Fruit fly (Drosophila melanogaster) whole organism, embryonic: ENCODE results near the gene Slimp.

Source experiments
- ATbp ChIP-seq: fragments of 200-800 bp; sonication (Bioruptor generic); optimal IDR thresholded peaks from 2 replicates; lab custom pipeline; 2017; ENCODE audit warnings: missing biosample characterization, mild to moderate bottlenecking, missing genetic modification characterization, missing genetic modification reagents
- Asciz ChIP-seq: fragments of 200-800 bp; sonication (Bioruptor generic); optimal IDR thresholded peaks from 2 replicates; lab custom pipeline; 2017; ENCODE audit warnings: missing biosample characterization, mild to moderate bottlenecking, missing genetic modification characterization, missing genetic modification reagents
- Bteb2 ChIP-seq: fragments of 200-800 bp; sonication (Bioruptor generic); optimal IDR thresholded peaks from 2 replicates; lab custom pipeline; 2016; ENCODE audit warnings: missing biosample characterization, missing genetic modification characterization
- CG10543 ChIP-seq: fragments of 200-800 bp; sonication (Bioruptor generic); optimal IDR thresholded peaks from 3 replicates; lab custom pipeline; 2017; ENCODE audit warnings: missing biosample characterization, mild to moderate bottlenecking, missing genetic modification characterization, moderate library complexity
- CG11456 ChIP-seq: fragments of 200-800 bp; sonication (Bioruptor generic); IDR thresholded peaks from 3 replicates; pipeline ENCODE4 v1.3.6; 2022; ENCODE audit warnings: missing biosample characterization, missing genetic modification characterization
- CG12391 ChIP-seq: fragments of 200-800 bp; sonication (Bioruptor generic); optimal IDR thresholded peaks from 3 replicates; lab custom pipeline; 2018; ENCODE audit warnings: missing biosample characterization, mild to moderate bottlenecking, missing genetic modification characterization, moderate library complexity
- CG13624 ChIP-seq: fragments of 200-800 bp; sonication (Bioruptor generic); optimal IDR thresholded peaks from 2 replicates; lab custom pipeline; 2016; ENCODE audit warnings: missing biosample characterization, missing genetic modification characterization
- CG14965 ChIP-seq: fragments of 200-800 bp; sonication (Bioruptor generic); optimal IDR thresholded peaks from 2 replicates; lab custom pipeline; 2016; ENCODE audit warnings: missing biosample characterization, missing genetic modification characterization, borderline replicate concordance
- CG15479 ChIP-seq: fragments of 200-800 bp; sonication (Bioruptor generic); optimal IDR thresholded peaks from 3 replicates; lab custom pipeline; 2019; ENCODE audit warnings: missing biosample characterization, mild to moderate bottlenecking, missing genetic modification characterization, moderate library complexity
- CG1603 ChIP-seq: fragments of 200-800 bp; sonication (Bioruptor generic); optimal IDR thresholded peaks from 2 replicates; lab custom pipeline; 2019; ENCODE audit warnings: missing biosample characterization, mild to moderate bottlenecking, missing genetic modification characterization, moderate library complexity
- CG16863 ChIP-seq: fragments of 200-800 bp; sonication (Bioruptor generic); optimal IDR thresholded peaks from 3 replicates; lab custom pipeline; 2016; ENCODE audit warnings: missing biosample characterization, missing genetic modification characterization
- CG17361 ChIP-seq: fragments of 200-800 bp; sonication (Bioruptor generic); IDR thresholded peaks from 3 replicates; pipeline ENCODE4 v1.3.6; 2022; ENCODE audit warnings: missing biosample characterization, missing genetic modification characterization
- CG2199 ChIP-seq: fragments of 200-800 bp; sonication (Bioruptor generic); IDR thresholded peaks from 3 replicates; pipeline ENCODE4 v1.3.6; 2022; ENCODE audit warnings: missing biosample characterization, missing genetic modification characterization
- CG2202 ChIP-seq: fragments of 200-800 bp; sonication (Bioruptor generic); optimal IDR thresholded peaks from 2 replicates; lab custom pipeline; 2018; ENCODE audit warnings: missing biosample characterization, mild to moderate bottlenecking, missing genetic modification characterization
- CG30403 ChIP-seq: fragments of 200-800 bp; sonication (Bioruptor generic); optimal IDR thresholded peaks from 3 replicates; lab custom pipeline; 2016; ENCODE audit warnings: missing biosample characterization, missing genetic modification characterization
- CG3163 ChIP-seq: fragments of 200-800 bp; sonication (Bioruptor generic); optimal IDR thresholded peaks from 3 replicates; lab custom pipeline; 2016; ENCODE audit warnings: missing biosample characterization, missing genetic modification characterization
- CG4360 ChIP-seq: fragments of 200-800 bp; sonication (Bioruptor generic); IDR thresholded peaks from 2 replicates; pipeline ENCODE4 v1.3.6; 2022; ENCODE audit warnings: missing biosample characterization, missing genetic modification characterization
- CG4617 ChIP-seq: fragments of 200-800 bp; sonication (Bioruptor generic); optimal IDR thresholded peaks from 3 replicates; lab custom pipeline; 2016; ENCODE audit warnings: missing biosample characterization, missing genetic modification characterization, borderline replicate concordance
- CG6654 ChIP-seq: fragments of 200-800 bp; sonication (Bioruptor generic); optimal IDR thresholded peaks from 2 replicates; lab custom pipeline; 2017; ENCODE audit warnings: missing biosample characterization, mild to moderate bottlenecking, missing genetic modification characterization
- CG7556 ChIP-seq: fragments of 200-800 bp; sonication (Bioruptor generic); optimal IDR thresholded peaks from 2 replicates; lab custom pipeline; 2017; ENCODE audit warnings: missing biosample characterization, mild to moderate bottlenecking, missing genetic modification characterization
- CG7786 ChIP-seq: fragments of 200-800 bp; sonication (Bioruptor generic); optimal IDR thresholded peaks from 2 replicates; lab custom pipeline; 2016; ENCODE audit warnings: missing biosample characterization, missing genetic modification characterization
- CG8281 ChIP-seq: fragments of 200-800 bp; sonication (Bioruptor generic); optimal IDR thresholded peaks from 2 replicates; lab custom pipeline; 2018; ENCODE audit warnings: missing biosample characterization, mild to moderate bottlenecking, missing genetic modification characterization, moderate library complexity
- CG9876 ChIP-seq: fragments of 200-800 bp; sonication (Bioruptor generic); optimal IDR thresholded peaks from 2 replicates; lab custom pipeline; 2016; ENCODE audit warnings: missing biosample characterization, missing genetic modification characterization
- CTCF ChIP-seq: fragments of 200-800 bp; sonication (Bioruptor generic); optimal IDR thresholded peaks from 2 replicates; lab custom pipeline; 2017; ENCODE audit warnings: missing biosample characterization, mild to moderate bottlenecking, missing genetic modification characterization, moderate library complexity
- CkIIα-i1 ChIP-seq: fragments of 200-800 bp; sonication (Bioruptor generic); IDR thresholded peaks from 2 replicates; pipeline ENCODE4 v1.3.6; 2022; ENCODE audit warnings: missing biosample characterization, missing genetic modification characterization
- E2f1 ChIP-seq: fragments of 200-800 bp; sonication (Bioruptor generic); IDR thresholded peaks from 2 replicates; pipeline ENCODE4 v1.3.6; 2022; ENCODE audit warnings: missing biosample characterization, missing genetic modification characterization
- H2.0 ChIP-seq: fragments of 200-800 bp; sonication (Bioruptor generic); IDR thresholded peaks from 2 replicates; pipeline ENCODE4 v1.3.6; 2022; ENCODE audit warnings: missing biosample characterization, missing genetic modification characterization
- Hr39 ChIP-seq: fragments of >200 bp; optimal IDR thresholded peaks from 2 replicates; lab custom pipeline; 2017
- Kr ChIP-seq: fragments of 200-800 bp; sonication (Bioruptor generic); optimal IDR thresholded peaks from 2 replicates; lab custom pipeline; 2017; ENCODE audit warnings: missing biosample characterization, mild to moderate bottlenecking, missing genetic modification characterization
- Lim3 ChIP-seq: fragments of 200-800 bp; sonication (Bioruptor generic); IDR thresholded peaks from 2 replicates; pipeline ENCODE4 v1.3.6; 2022; ENCODE audit warnings: missing biosample characterization, missing genetic modification characterization
- NFAT ChIP-seq: fragments of 200-800 bp; sonication (Bioruptor generic); IDR thresholded peaks from 2 replicates; pipeline ENCODE4 v1.3.6; 2022; ENCODE audit warnings: missing biosample characterization, missing genetic modification characterization
- Scr ChIP-seq: fragments of 200-800 bp; sonication (Bioruptor generic); IDR thresholded peaks from 2 replicates; pipeline ENCODE4 v1.3.6; 2022; ENCODE audit warnings: missing biosample characterization, missing genetic modification characterization; ENCODE audit not compliant: partially characterized antibody
- TFAM ChIP-seq: fragments of 200-800 bp; sonication (Bioruptor generic); optimal IDR thresholded peaks from 2 replicates; lab custom pipeline; 2017; ENCODE audit warnings: missing biosample characterization, missing genetic modification characterization, inconsistent platforms
- ab ChIP-seq: fragments of 200-800 bp; sonication (Bioruptor generic); optimal IDR thresholded peaks from 2 replicates; lab custom pipeline; 2016; ENCODE audit warnings: missing biosample characterization, missing genetic modification characterization
- ash1 ChIP-seq: fragments of 200-800 bp; sonication (Bioruptor generic); optimal IDR thresholded peaks from 2 replicates; lab custom pipeline; 2018; ENCODE audit warnings: missing biosample characterization, mild to moderate bottlenecking, missing genetic modification characterization
- emc ChIP-seq: fragments of 200-800 bp; sonication (Bioruptor generic); optimal IDR thresholded peaks from 2 replicates; lab custom pipeline; 2016; ENCODE audit warnings: missing biosample characterization, missing genetic modification characterization
- ewg ChIP-seq: fragments of 200-800 bp; sonication (Bioruptor generic); optimal IDR thresholded peaks from 3 replicates; lab custom pipeline; 2017; ENCODE audit warnings: mild to moderate bottlenecking, missing biosample characterization, missing genetic modification reagents, missing genetic modification characterization
- gt ChIP-seq: fragments of 200-800 bp; sonication (Bioruptor generic); IDR thresholded peaks from 2 replicates; pipeline ENCODE4 v1.3.6; 2022; ENCODE audit warnings: missing biosample characterization, missing genetic modification characterization
- knrl ChIP-seq: fragments of 200-800 bp; sonication (Bioruptor generic); IDR thresholded peaks from 3 replicates; pipeline ENCODE4 v1.3.6; 2022; ENCODE audit warnings: missing biosample characterization, missing genetic modification characterization; ENCODE audit not compliant: partially characterized antibody
- mld ChIP-seq: fragments of 200-800 bp; sonication (Bioruptor generic); IDR thresholded peaks from 3 replicates; pipeline ENCODE4 v1.3.6; 2022; ENCODE audit warnings: missing biosample characterization, missing genetic modification characterization; ENCODE audit not compliant: partially characterized antibody
- nmo ChIP-seq: fragments of 200-800 bp; sonication (Bioruptor generic); optimal IDR thresholded peaks from 2 replicates; lab custom pipeline; 2018; ENCODE audit warnings: missing biosample characterization, mild to moderate bottlenecking, missing genetic modification characterization, moderate library complexity
- nom ChIP-seq: fragments of 200-800 bp; sonication (Bioruptor generic); optimal IDR thresholded peaks from 2 replicates; lab custom pipeline; 2017; ENCODE audit warnings: missing biosample characterization, missing genetic modification characterization, mild to moderate bottlenecking, moderate library complexity, missing genetic modification reagents
- repo ChIP-seq: fragments of 200-800 bp; sonication (Bioruptor generic); optimal IDR thresholded peaks from 2 replicates; lab custom pipeline; 2016; ENCODE audit warnings: missing biosample characterization, missing genetic modification characterization
- run ChIP-seq: fragments of 200-800 bp; sonication (Bioruptor generic); optimal IDR thresholded peaks from 3 replicates; lab custom pipeline; 2018; ENCODE audit warnings: missing biosample characterization, mild to moderate bottlenecking, missing genetic modification characterization
- slp2 ChIP-seq: fragments of 200-800 bp; sonication (Bioruptor generic); optimal IDR thresholded peaks from 2 replicates; lab custom pipeline; 2016; ENCODE audit warnings: missing biosample characterization, missing genetic modification characterization
- ssp ChIP-seq: fragments of 200-800 bp; sonication (Bioruptor generic); IDR thresholded peaks from 2 replicates; pipeline ENCODE4 v1.3.6; 2022; ENCODE audit warnings: missing biosample characterization, missing genetic modification characterization
- sug ChIP-seq: fragments of 200-800 bp; optimal IDR thresholded peaks from 2 replicates; lab custom pipeline; 2019; ENCODE audit warnings: missing biosample characterization, mild to moderate bottlenecking, missing genetic modification characterization, moderate library complexity
- tgo ChIP-seq: fragments of 200-800 bp; sonication (Bioruptor generic); IDR thresholded peaks from 3 replicates; pipeline ENCODE4 v1.3.6; 2022; ENCODE audit warnings: missing biosample characterization, missing genetic modification characterization
- trem ChIP-seq: fragments of 200-800 bp; optimal IDR thresholded peaks from 3 replicates; lab custom pipeline; 2019; ENCODE audit warnings: missing biosample characterization, mild to moderate bottlenecking, missing genetic modification characterization, moderate library complexity
- unc-4 ChIP-seq: fragments of 200-800 bp; sonication (Bioruptor generic); IDR thresholded peaks from 2 replicates; pipeline ENCODE4 v1.3.6; 2022; ENCODE audit warnings: missing biosample characterization, missing genetic modification characterization; ENCODE audit not compliant: partially characterized antibody

Slimp gene

dm6 chr3R:24112320-24113069 is 36.3 kb downstream of the Slimp start, which contains the start of gene CG13605 (continued):
- TF ChIP-seq gt (GFP tag; lab: Robert Waterston, UW) (no peak), E2f1 (GFP tag; lab: Robert Waterston, UW) (peak; percentile 37; the same call in 1 of the 2 replicates), ATbp (peak; percentile 78), Lim3 (GFP tag; lab: Robert Waterston, UW) (no peak), CG30403 (GFP tag; lab: Kevin White, UChicago) (peak; percentile 72), ab (no peak), NFAT (GFP tag; lab: Robert Waterston, UW) (peak; percentile 89), ash1 (GFP tag; lab: Kevin White, UChicago) (no peak), Bteb2 (GFP tag; lab: Kevin White, UChicago) (peak; percentile 39), mld (GFP tag; lab: Robert Waterston, UW) (no peak), CG16863 (GFP tag; lab: Kevin White, UChicago) (no peak), unc-4 (no peak), CG14965 (GFP tag; lab: Kevin White, UChicago) (no peak), CG4617 (GFP tag; lab: Kevin White, UChicago) (peak; percentile 80), Asciz (GFP tag; lab: Kevin White, UChicago) (peak; percentile 71), CG1603 (tag; lab: Kevin White, UChicago) (peak; percentile 36), emc (no peak), ewg (GFP tag; lab: Kevin White, UChicago) (peak; percentile 35), knrl (no peak; the same call in 2 of the 3 replicates), CG7786 (GFP tag; lab: Kevin White, UChicago) (peak; percentile 54), CG2199 (GFP tag; lab: Robert Waterston, UW) (0 out of 3 replicates have a peak, but pooled peaks have one; percentile 17), CG12391 (tag; lab: Kevin White, UChicago) (peak; percentile 82), repo (peak; percentile 36), trem (peak; percentile 67), run (peak; percentile 66), CG3163 (GFP tag; lab: Kevin White, UChicago) (peak; percentile 37), CTCF (GFP tag; lab: Kevin White, UChicago) (peak; percentile 63), nom (GFP tag; lab: Kevin White, UChicago) (peak; percentile 90), tgo (GFP tag; lab: Robert Waterston, UW) (peak; percentile 68), Kr (GFP tag; lab: Kevin White, UChicago) (no peak), H2.0 (GFP tag; lab: Robert Waterston, UW) (peak; percentile 63), sug (peak; percentile 23), ssp (no peak), CG17361 (GFP tag; lab: Robert Waterston, UW) (peak; percentile 66; the same call in 1 of the 3 replicates), CG15479 (GFP tag; lab: Kevin White, UChicago) (no peak), CG6654 (peak; percentile 31), TFAM (GFP tag; lab: Kevin White, UChicago) (no peak), CG4360 (GFP tag; lab: Robert Waterston, UW) (no peak), CG13624 (GFP tag; lab: Kevin White, UChicago) (peak; percentile 55), CG8281 (tag; lab: Kevin White, UChicago) (peak; percentile 27), nmo (peak; percentile 57), CG2202 (tag; lab: Kevin White, UChicago) (peak; percentile 44), CkIIα-i1 (GFP tag; lab: Robert Waterston, UW) (no peak), CG10543 (peak; percentile 42), CG11456 (GFP tag; lab: Robert Waterston, UW) (peak; percentile 85), Scr (no peak), CG7556 (GFP tag; lab: Kevin White, UChicago) (peak; percentile 75), CG9876 (GFP tag; lab: Kevin White, UChicago) (no peak), Hr39 (no peak), slp2 (GFP tag; lab: Kevin White, UChicago) (no peak)
